Fruit fly (Drosophila melanogaster) whole organism, pupa: ENCODE results near the gene CG4822.

Source experiments
- CG10348 ChIP-seq: fragments of 200-800 bp; sonication (Bioruptor generic); IDR thresholded peaks from 2 replicates; pipeline ENCODE4 v1.3.6; 2022; ENCODE audit warnings: missing biosample characterization, missing genetic modification characterization
- Pif1A ChIP-seq: fragments of 200-800 bp; sonication (Bioruptor generic); optimal IDR thresholded peaks from 3 replicates; lab custom pipeline; 2016; ENCODE audit warnings: missing biosample characterization, missing genetic modification characterization

DNA sequence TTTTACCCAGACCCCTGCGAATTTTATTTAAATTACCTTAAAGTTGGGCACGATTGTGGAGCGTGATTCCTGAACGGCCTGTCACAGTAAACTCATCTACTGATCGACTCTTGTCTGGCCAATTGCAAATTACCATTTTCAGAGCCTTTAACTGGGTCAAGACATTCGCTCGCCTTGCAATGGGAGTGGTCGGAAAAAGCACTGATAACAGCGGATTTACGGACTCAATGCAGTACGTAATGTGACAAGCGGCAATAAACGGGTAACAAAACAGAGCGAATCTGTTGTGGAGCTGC, 14.5 kb upstream of the CG4822 start:
- TF ChIP-seq Pif1A (GFP tag; lab: Kevin White, UChicago) (no peak), CG10348 (GFP tag; lab: Robert Waterston, UW) (no peak)
